2 worm cellular contexts compared by ENCODE assay signal in genomic region chrIII:861819-862356, ce11.
TF ChIP-seq lines count a peak whose summit lies in the region.

arx-4 (plus strand) TSS chrIII:862306.

TF ChIP-seq in whole organism, L1 larva, 84 proteins besides CTCF, POLR2A, EP300 and RAD21 (continued from another document):
- TF ChIP-seq blmp-1 (tag; optimal IDR thresholded peaks at IDR 0.05; lab: Kevin White, UChicago): peak; percentile 66
- no peak for TF ChIP-seq aly-2 (tag; optimal IDR thresholded peaks at IDR 0.05; lab: Kevin White, UChicago)
- no peak for TF ChIP-seq unc-30 (tag; optimal IDR thresholded peaks at IDR 0.05; lab: Kevin White, UChicago)
- no peak for TF ChIP-seq grh-1 (GFP tag; IDR thresholded peaks at IDR 0.05; lab: Robert Waterston, UW)
- TF ChIP-seq C16A3.4 (tag; optimal IDR thresholded peaks at IDR 0.05; lab: Kevin White, UChicago): no peak
- no peak for TF ChIP-seq F16B12.6 (tag; optimal IDR thresholded peaks at IDR 0.05; lab: Kevin White, UChicago)
- TF ChIP-seq mab-9 (GFP tag; IDR thresholded peaks at IDR 0.05; lab: Robert Waterston, UW): no peak
- TF ChIP-seq nhr-71 (tag; optimal IDR thresholded peaks at IDR 0.05; lab: Kevin White, UChicago): peak; percentile 11
- no peak for TF ChIP-seq nhr-12 (tag; optimal IDR thresholded peaks at IDR 0.05; lab: Kevin White, UChicago)
- peak; percentile 41 for TF ChIP-seq skn-1 (tag; optimal IDR thresholded peaks at IDR 0.05; lab: Kevin White, UChicago)
- no peak for TF ChIP-seq C34B4.2 (tag; optimal IDR thresholded peaks at IDR 0.05; lab: Kevin White, UChicago)
- TF ChIP-seq tbx-2 (tag; optimal IDR thresholded peaks at IDR 0.05; lab: Kevin White, UChicago): no peak
- TF ChIP-seq aha-1 (tag; optimal IDR thresholded peaks at IDR 0.05; lab: Kevin White, UChicago): no peak
- no peak for TF ChIP-seq sup-37 (GFP tag; optimal IDR thresholded peaks at IDR 0.05; lab: Kevin White, UChicago)
- no peak for TF ChIP-seq unc-86 (tag; optimal IDR thresholded peaks at IDR 0.05; lab: Kevin White, UChicago)
- TF ChIP-seq pag-3 (tag; optimal IDR thresholded peaks at IDR 0.05; lab: Kevin White, UChicago; ENCODE audit: borderline replicate concordance, insufficient read depth): no peak
- TF ChIP-seq egl-27 (tag; optimal IDR thresholded peaks at IDR 0.05; lab: Kevin White, UChicago): no peak
- TF ChIP-seq mep-1 (tag; optimal IDR thresholded peaks at IDR 0.05; lab: Kevin White, UChicago): no peak
TF ChIP-seq in whole organism, L1 larva: peak in this region for 9.

TF ChIP-seq in whole organism, L4 larva, 104 proteins besides CTCF, POLR2A, EP300 and RAD21 (continued from another document):
- TF ChIP-seq daf-16 (GFP tag; optimal IDR thresholded peaks at IDR 0.05; lab: Kevin White, UChicago) (no peak), daf-16 (tag; optimal IDR thresholded peaks at IDR 0.05; lab: Kevin White, UChicago) (peak; percentile 36), lin-38 (GFP tag; IDR thresholded peaks at IDR 0.05; lab: Robert Waterston, UW) (peak; percentile 50), aha-1 (tag; lab: Kevin White, UChicago) (peak; percentile 89)
